Fruit fly (Drosophila melanogaster): ENCODE measurements around the gene CG12684.

The CG12684 gene

dm6 chrX:4589951-4590771 lies 18.4 kb upstream of the CG12684 start (continued):
- TF ChIP-seq Atf-2 (GFP tag; optimal IDR thresholded peaks at IDR 0.05) = no peak
- TF ChIP-seq BtbVII (GFP tag; optimal IDR thresholded peaks at IDR 0.05) = peak; percentile 4
- TF ChIP-seq chif (GFP tag; optimal IDR thresholded peaks at IDR 0.05) = peak in 1 of 2 experiments; percentile 59
- TF ChIP-seq pum (GFP tag; optimal IDR thresholded peaks at IDR 0.05) = peak; percentile 30
- TF ChIP-seq Hey (tag; optimal IDR thresholded peaks at IDR 0.05) = peak; percentile 50
- peak; percentile 81 for TF ChIP-seq CG9932 (GFP tag; IDR thresholded peaks at IDR 0.05)
- TF ChIP-seq br (optimal IDR thresholded peaks at IDR 0.05) = no peak
- TF ChIP-seq NC2β (GFP tag; optimal IDR thresholded peaks at IDR 0.05) = peak; percentile 66
- TF ChIP-seq CG7745 (tag; optimal IDR thresholded peaks at IDR 0.05) = no peak
- TF ChIP-seq fru (optimal IDR thresholded peaks at IDR 0.05) = no peak
- peak; percentile 96 for TF ChIP-seq ci (GFP tag; IDR thresholded peaks at IDR 0.05)
- peak; percentile 78 for TF ChIP-seq klu (GFP tag; IDR thresholded peaks at IDR 0.05)
- no peak for TF ChIP-seq CG34376 (GFP tag; optimal IDR thresholded peaks at IDR 0.05)
- TF ChIP-seq sr (GFP tag; IDR thresholded peaks at IDR 0.05) = peak; percentile 84
- TF ChIP-seq Doc3 (GFP tag; IDR thresholded peaks at IDR 0.05; ENCODE audit: partially characterized antibody) = no peak
- peak; percentile 92 for TF ChIP-seq dysf (GFP tag; IDR thresholded peaks at IDR 0.05)
- peak; percentile 14; the same call in 1 of the 2 replicates for TF ChIP-seq CG13287 (GFP tag; IDR thresholded peaks at IDR 0.05; ENCODE audit: partially characterized antibody)
- TF ChIP-seq rib (GFP tag; IDR thresholded peaks at IDR 0.05) = peak; percentile 23; the same call in 1 of the 2 replicates
- no peak for TF ChIP-seq Stat92E (GFP tag; optimal IDR thresholded peaks at IDR 0.05)
- TF ChIP-seq croc (GFP tag; conservative IDR thresholded peaks at IDR 0.05) = peak; percentile 89
- TF ChIP-seq CG9797 (GFP tag; optimal IDR thresholded peaks at IDR 0.05) = peak; percentile 8
- TF ChIP-seq CG34422 (GFP tag; IDR thresholded peaks at IDR 0.05) = peak; percentile 91
- TF ChIP-seq CG5245 (GFP tag; optimal IDR thresholded peaks at IDR 0.05) = peak; percentile 73
- TF ChIP-seq CG11456 (GFP tag; IDR thresholded peaks at IDR 0.05) = peak; percentile 93
- TF ChIP-seq gem (tag; optimal IDR thresholded peaks at IDR 0.05) = peak; percentile 88
- no peak for TF ChIP-seq CG6765 (GFP tag; optimal IDR thresholded peaks at IDR 0.05)
- no peak for TF ChIP-seq HLHmδ (GFP tag; optimal IDR thresholded peaks at IDR 0.05)
- peak; percentile 90 for TF ChIP-seq ewg (GFP tag; optimal IDR thresholded peaks at IDR 0.05)
- peak; percentile 14 for TF ChIP-seq CG8290 (GFP tag; optimal IDR thresholded peaks at IDR 0.05)
- peak in 1 of 2 experiments; percentile 96 for TF ChIP-seq CG8290 (tag; optimal IDR thresholded peaks at IDR 0.05)
- TF ChIP-seq ham (GFP tag; IDR thresholded peaks at IDR 0.05) = peak; percentile 49; the same call in 1 of the 2 replicates
- no peak for TF ChIP-seq CG4282 (GFP tag; optimal IDR thresholded peaks at IDR 0.05)
- no peak for TF ChIP-seq Tbp (GFP tag; optimal IDR thresholded peaks at IDR 0.05)
- TF ChIP-seq dm (GFP tag; optimal IDR thresholded peaks at IDR 0.05) = no peak
- no peak for TF ChIP-seq hb (GFP tag; IDR thresholded peaks at IDR 0.05; ENCODE audit: partially characterized antibody)
- peak; percentile 46 for TF ChIP-seq CG6683 (GFP tag; optimal IDR thresholded peaks at IDR 0.05)
- TF ChIP-seq CG17568 (GFP tag; optimal IDR thresholded peaks at IDR 0.05) = no peak
- no peak for TF ChIP-seq btn (GFP tag; optimal IDR thresholded peaks at IDR 0.05)
- peak; percentile 78 for TF ChIP-seq CG11085 (GFP tag; IDR thresholded peaks at IDR 0.05)
- peak; percentile 88 for TF ChIP-seq CG5953 (GFP tag; IDR thresholded peaks at IDR 0.05)
- no peak for TF ChIP-seq lov (optimal IDR thresholded peaks at IDR 0.05)
- peak; percentile 94 for TF ChIP-seq lov (GFP tag; IDR thresholded peaks at IDR 0.05)
- peak; percentile 89 for TF ChIP-seq org-1 (GFP tag; optimal IDR thresholded peaks at IDR 0.05)
- TF ChIP-seq CG17186 (GFP tag; optimal IDR thresholded peaks at IDR 0.05) = peak; percentile 2
- peak; percentile 62 for TF ChIP-seq gsb-n (tag; optimal IDR thresholded peaks at IDR 0.05)
- no peak for TF ChIP-seq MESR4 (GFP tag; optimal IDR thresholded peaks at IDR 0.05)
- TF ChIP-seq CG16815 (GFP tag; optimal IDR thresholded peaks at IDR 0.05) = peak; percentile 93
- peak; percentile 84 for TF ChIP-seq unpg (GFP tag; optimal IDR thresholded peaks at IDR 0.05)
- TF ChIP-seq pb (GFP tag; optimal IDR thresholded peaks at IDR 0.05) = no peak
- peak; percentile 48 for TF ChIP-seq her (GFP tag; optimal IDR thresholded peaks at IDR 0.05)
- peak; percentile 75 for TF ChIP-seq Adf1 (GFP tag; IDR thresholded peaks at IDR 0.05)

All from whole organism, embryonic.